Fruit fly (Drosophila melanogaster) whole organism, embryonic: Measurements from ENCODE around the gene CG6356.
A peak's percentile ranks its signal among the peaks of the same experiment; 100 is the strongest.

Source experiments
- Atf-2 ChIP-seq: fragments of 200-800 bp; sonication (Bioruptor generic); optimal IDR thresholded peaks from 2 replicates; lab custom pipeline; 2016; ENCODE audit warnings: missing biosample characterization, missing genetic modification characterization
- CG10274 ChIP-seq: fragments of 200-800 bp; sonication (Bioruptor generic); optimal IDR thresholded peaks from 3 replicates; lab custom pipeline; 2017; ENCODE audit warnings: missing biosample characterization, mild to moderate bottlenecking, missing genetic modification characterization
- CG10366 ChIP-seq: fragments of 200-800 bp; sonication (Bioruptor generic); IDR thresholded peaks from 2 replicates; pipeline ENCODE4 v1.3.6; 2022; ENCODE audit warnings: missing biosample characterization, missing genetic modification characterization
- CG10462 ChIP-seq: fragments of 200-800 bp; sonication (Bioruptor generic); optimal IDR thresholded peaks from 2 replicates; lab custom pipeline; 2016; ENCODE audit warnings: missing biosample characterization, missing genetic modification characterization
- CG10565 ChIP-seq: fragments of 200-800 bp; sonication (Bioruptor generic); optimal IDR thresholded peaks from 3 replicates; lab custom pipeline; 2016; ENCODE audit warnings: missing biosample characterization, mild to moderate bottlenecking, missing genetic modification characterization
- CG11398 ChIP-seq: fragments of 200-800 bp; sonication (Bioruptor generic); optimal IDR thresholded peaks from 2 replicates; lab custom pipeline; 2016; ENCODE audit warnings: missing biosample characterization, missing genetic modification characterization
- CG11696 ChIP-seq: fragments of 200-800 bp; sonication (Bioruptor generic); IDR thresholded peaks from 2 replicates; pipeline ENCODE4 v1.3.6; 2022; ENCODE audit warnings: missing biosample characterization, missing genetic modification characterization
- CG1233 ChIP-seq: fragments of 200-800 bp; sonication (Bioruptor generic); optimal IDR thresholded peaks from 4 replicates; lab custom pipeline; 2018; ENCODE audit warnings: missing biosample characterization, mild to moderate bottlenecking, missing genetic modification characterization
- CG13123 ChIP-seq: fragments of 200-800 bp; sonication (Bioruptor generic); optimal IDR thresholded peaks from 2 replicates; lab custom pipeline; 2016; ENCODE audit warnings: missing biosample characterization, missing genetic modification characterization
- CG14860 ChIP-seq: fragments of 200-800 bp; sonication (Bioruptor generic); IDR thresholded peaks from 3 replicates; pipeline ENCODE4 v1.3.6; 2022; ENCODE audit warnings: missing biosample characterization, missing genetic modification characterization; ENCODE audit not compliant: partially characterized antibody
- CG17612 ChIP-seq: fragments of 200-800 bp; sonication (Bioruptor generic); IDR thresholded peaks from 2 replicates; pipeline ENCODE4 v1.3.6; 2022; ENCODE audit warnings: missing biosample characterization, missing genetic modification characterization
- CG30020 ChIP-seq: fragments of 200-800 bp; optimal IDR thresholded peaks from 2 replicates; lab custom pipeline; 2019; ENCODE audit warnings: missing biosample characterization, mild to moderate bottlenecking, missing genetic modification characterization, moderate library complexity
- CG31365 ChIP-seq: fragments of 200-800 bp; sonication (Bioruptor generic); optimal IDR thresholded peaks from 2 replicates; lab custom pipeline; 2018; ENCODE audit warnings: missing biosample characterization, mild to moderate bottlenecking, missing genetic modification characterization
- CG31388 ChIP-seq: fragments of 200-800 bp; sonication (Bioruptor generic); optimal IDR thresholded peaks from 2 replicates; lab custom pipeline; 2016; ENCODE audit warnings: missing biosample characterization, missing genetic modification characterization
- CG3163 ChIP-seq: fragments of 200-800 bp; sonication (Bioruptor generic); optimal IDR thresholded peaks from 3 replicates; lab custom pipeline; 2016; ENCODE audit warnings: missing biosample characterization, missing genetic modification characterization
- CG32772 ChIP-seq: fragments of 200-800 bp; sonication (Bioruptor generic); IDR thresholded peaks from 2 replicates; pipeline ENCODE4 v1.3.6; 2022; ENCODE audit warnings: missing biosample characterization, missing genetic modification characterization
- CG3847 ChIP-seq: fragments of 200-800 bp; sonication (Bioruptor generic); IDR thresholded peaks from 2 replicates; pipeline ENCODE4 v1.3.6; 2022; ENCODE audit warnings: missing biosample characterization, missing genetic modification characterization
- CG4328 ChIP-seq: fragments of 200-800 bp; sonication (Bioruptor generic); optimal IDR thresholded peaks from 3 replicates; lab custom pipeline; 2017; ENCODE audit warnings: missing biosample characterization, missing genetic modification reagents, missing genetic modification characterization
- CG4360 ChIP-seq: fragments of 200-800 bp; sonication (Bioruptor generic); IDR thresholded peaks from 2 replicates; pipeline ENCODE4 v1.3.6; 2022; ENCODE audit warnings: missing biosample characterization, missing genetic modification characterization
- CG4820 ChIP-seq: fragments of 200-800 bp; sonication (Bioruptor generic); optimal IDR thresholded peaks from 3 replicates; lab custom pipeline; 2016; ENCODE audit warnings: missing biosample characterization, missing genetic modification characterization
- CG5245 ChIP-seq: fragments of 200-800 bp; sonication (Bioruptor generic); optimal IDR thresholded peaks from 3 replicates; lab custom pipeline; 2016; ENCODE audit warnings: missing biosample characterization, missing genetic modification characterization
- CG6254 ChIP-seq: fragments of 200-800 bp; sonication (Bioruptor generic); optimal IDR thresholded peaks from 3 replicates; lab custom pipeline; 2017; ENCODE audit warnings: mild to moderate bottlenecking, missing biosample characterization, missing genetic modification reagents, missing genetic modification characterization
- CG7928 ChIP-seq: fragments of 200-800 bp; sonication (Bioruptor generic); optimal IDR thresholded peaks from 2 replicates; lab custom pipeline; 2017; ENCODE audit warnings: missing biosample characterization, mild to moderate bottlenecking, missing genetic modification characterization
- CG9215 ChIP-seq: fragments of 200-800 bp; sonication (Bioruptor generic); IDR thresholded peaks from 2 replicates; pipeline ENCODE4 v1.3.6; 2022; ENCODE audit warnings: missing biosample characterization, missing genetic modification characterization
- Doc2 ChIP-seq: fragments of 200-800 bp; sonication (Bioruptor generic); IDR thresholded peaks from 2 replicates; pipeline ENCODE4 v1.3.6; 2022; ENCODE audit warnings: missing biosample characterization, missing genetic modification characterization
- Hr39 ChIP-seq: fragments of >200 bp; optimal IDR thresholded peaks from 2 replicates; lab custom pipeline; 2017
- Meics ChIP-seq: fragments of 200-800 bp; sonication (Bioruptor generic); optimal IDR thresholded peaks from 2 replicates; lab custom pipeline; 2017; ENCODE audit warnings: missing biosample characterization, mild to moderate bottlenecking, missing genetic modification characterization
- Mes4 ChIP-seq: fragments of 200-800 bp; sonication (Bioruptor generic); optimal IDR thresholded peaks from 2 replicates; lab custom pipeline; 2016; ENCODE audit warnings: missing biosample characterization, missing genetic modification characterization
- NFAT ChIP-seq: fragments of 200-800 bp; sonication (Bioruptor generic); IDR thresholded peaks from 2 replicates; pipeline ENCODE4 v1.3.6; 2022; ENCODE audit warnings: missing biosample characterization, missing genetic modification characterization
- Oli ChIP-seq: fragments of 200-800 bp; sonication (Bioruptor generic); optimal IDR thresholded peaks from 2 replicates; lab custom pipeline; 2018; ENCODE audit warnings: missing biosample characterization, mild to moderate bottlenecking, missing genetic modification characterization, moderate library complexity
- Side ChIP-seq: fragments of 200-800 bp; sonication (Bioruptor generic); optimal IDR thresholded peaks from 2 replicates; lab custom pipeline; 2016; ENCODE audit warnings: missing biosample characterization, missing genetic modification characterization
- Usf ChIP-seq: fragments of 200-800 bp; sonication (Bioruptor generic); optimal IDR thresholded peaks from 2 replicates; lab custom pipeline; 2017; ENCODE audit warnings: missing genotype, missing biosample characterization, missing genetic modification characterization
- chif ChIP-seq, 2 experiments: fragments of 200-800 bp; sonication (Bioruptor generic); optimal IDR thresholded peaks; 3 replicates each; lab custom pipeline; 2016; ENCODE audit warnings: missing biosample characterization in 2 of 2, missing genetic modification characterization in 2 of 2
- chm ChIP-seq: fragments of 200-800 bp; sonication (Bioruptor generic); IDR thresholded peaks from 2 replicates; pipeline ENCODE4 v1.3.6; 2022; ENCODE audit warnings: missing biosample characterization, missing genetic modification characterization
- dimm ChIP-seq: fragments of 200-800 bp; sonication (Bioruptor generic); IDR thresholded peaks from 2 replicates; pipeline ENCODE4 v1.3.6; 2022; ENCODE audit warnings: missing biosample characterization, missing genetic modification characterization
- dpn ChIP-seq, 2 experiments: fragments of 200-800 bp; sonication (Bioruptor generic); optimal IDR thresholded peaks; 3 replicates each; lab custom pipeline; 2016; ENCODE audit warnings: missing biosample characterization in 2 of 2, missing genetic modification characterization in 2 of 2
- exex ChIP-seq: fragments of 200-800 bp; sonication (Bioruptor generic); optimal IDR thresholded peaks from 4 replicates; lab custom pipeline; 2018; ENCODE audit warnings: missing biosample characterization, mild to moderate bottlenecking, missing genetic modification characterization, moderate library complexity
- ham ChIP-seq: fragments of 200-800 bp; sonication (Bioruptor generic); IDR thresholded peaks from 2 replicates; pipeline ENCODE4 v1.3.6; 2022; ENCODE audit warnings: missing biosample characterization, missing genetic modification characterization
- jumu ChIP-seq: fragments of 200-800 bp; sonication (Bioruptor generic); optimal IDR thresholded peaks from 3 replicates; lab custom pipeline; 2016; ENCODE audit warnings: missing biosample characterization, missing genetic modification characterization
- lmd ChIP-seq: fragments of 200-800 bp; sonication (Bioruptor generic); IDR thresholded peaks from 2 replicates; pipeline ENCODE4 v1.3.6; 2022; ENCODE audit warnings: missing biosample characterization, missing genetic modification characterization
- lola ChIP-seq, 3 experiments: fragments of >200 bp in 2 of 3; fragments of 200-800 bp in 1 of 3; sonication (Bioruptor generic) in 1 of 3; optimal IDR thresholded peaks; 2 replicates each; lab custom pipeline; 2017 to 2019; ENCODE audit warnings: missing biosample characterization in 3 of 3, missing genetic modification characterization in 3 of 3, mild to moderate bottlenecking in 1 of 3, moderate library complexity in 1 of 3
- nerfin-1 ChIP-seq: fragments of 200-800 bp; sonication (Bioruptor generic); optimal IDR thresholded peaks from 3 replicates; lab custom pipeline; 2019; ENCODE audit warnings: missing biosample characterization, mild to moderate bottlenecking, missing genetic modification characterization, moderate library complexity
- nmo ChIP-seq: fragments of 200-800 bp; sonication (Bioruptor generic); optimal IDR thresholded peaks from 2 replicates; lab custom pipeline; 2018; ENCODE audit warnings: missing biosample characterization, mild to moderate bottlenecking, missing genetic modification characterization, moderate library complexity
- pan ChIP-seq, 4 experiments: fragments of >200 bp in 3 of 4; fragments of 200-800 bp in 1 of 4; sonication (Bioruptor generic) in 1 of 4; optimal IDR thresholded peaks in 3 of 4; IDR thresholded peaks in 1 of 4; 2 replicates each; pipeline versions ENCODE4 v1.3.6 to Lab custom; 2017 to 2022; ENCODE audit warnings: missing biosample characterization in 2 of 4, missing genetic modification characterization in 2 of 4, mixed read lengths in 1 of 4
- repo ChIP-seq: fragments of 200-800 bp; sonication (Bioruptor generic); optimal IDR thresholded peaks from 2 replicates; lab custom pipeline; 2016; ENCODE audit warnings: missing biosample characterization, missing genetic modification characterization
- sisA ChIP-seq: fragments of 200-800 bp; sonication (Bioruptor generic); IDR thresholded peaks from 2 replicates; pipeline ENCODE4 v1.3.6; 2022; ENCODE audit warnings: missing biosample characterization, missing genetic modification characterization
- slbo ChIP-seq: fragments of 200-800 bp; sonication (Bioruptor generic); IDR thresholded peaks from 2 replicates; pipeline ENCODE4 v1.3.6; 2022; ENCODE audit warnings: missing biosample characterization, missing genetic modification characterization
- tup ChIP-seq: fragments of 200-800 bp; sonication (Bioruptor generic); optimal IDR thresholded peaks from 2 replicates; lab custom pipeline; 2016; ENCODE audit warnings: missing biosample characterization, mild to moderate bottlenecking, missing genetic modification characterization, moderate library complexity
- usp ChIP-seq: fragments of >200 bp; optimal IDR thresholded peaks from 2 replicates; lab custom pipeline; 2017; ENCODE audit warnings: missing biosample characterization, missing genetic modification characterization
- zfh1 ChIP-seq: fragments of 200-800 bp; sonication (Bioruptor generic); IDR thresholded peaks from 3 replicates; pipeline ENCODE4 v1.3.6; 2022; ENCODE audit warnings: missing biosample characterization, missing genetic modification characterization

The CG6356 gene

dm6 chr3R:24294784-24295555 is 11.2 kb downstream of the CG6356 start, which contains the start of gene crb:
Gene crb, plus strand, starts transcription at chr3R:24295078.
- TF ChIP-seq Atf-2 (GFP tag; lab: Kevin White, UChicago) (no peak), CG7928 (GFP tag; lab: Kevin White, UChicago) (no peak), CG10462 (GFP tag; lab: Kevin White, UChicago) (peak; percentile 0), CG14860 (GFP tag; lab: Robert Waterston, UW) (peak; percentile 38; the same call in 1 of the 3 replicates), usp (GFP tag; lab: Kevin White, UChicago) (no peak), CG10366 (GFP tag; lab: Robert Waterston, UW) (no peak; the same call in 1 of the 2 replicates), pan (optimal IDR thresholded peaks at IDR 0.05; lab: Kevin White, UChicago) (no peak), pan (GFP tag; optimal IDR thresholded peaks at IDR 0.05 in 1 of 2, IDR thresholded peaks at IDR 0.05 in 1 of 2) (peak in 1 of 2 experiments; percentile 44), lmd (GFP tag; lab: Robert Waterston, UW) (peak; percentile 37; the same call in 1 of the 2 replicates), exex (tag; lab: Kevin White, UChicago) (peak; percentile 23), Hr39 (lab: Kevin White, UChicago) (no peak), CG3847 (GFP tag; lab: Robert Waterston, UW) (peak; percentile 68), CG4820 (GFP tag; lab: Kevin White, UChicago) (peak; percentile 35), chif (GFP tag; optimal IDR thresholded peaks at IDR 0.05; lab: Kevin White, UChicago) (peak; percentile 14 to 32), chm (GFP tag; lab: Robert Waterston, UW) (peak; percentile 71), Meics (GFP tag; lab: Kevin White, UChicago) (peak; percentile 64), CG9215 (GFP tag; lab: Robert Waterston, UW) (0 out of 2 replicates have a peak, but pooled peaks have one; percentile 9), CG5245 (GFP tag; lab: Kevin White, UChicago) (no peak), jumu (GFP tag; lab: Kevin White, UChicago) (peak; percentile 18), Doc2 (GFP tag; lab: Robert Waterston, UW) (no peak), Mes4 (GFP tag; lab: Kevin White, UChicago) (peak; percentile 45), CG4328 (GFP tag; lab: Kevin White, UChicago) (peak; percentile 12), sisA (GFP tag; lab: Robert Waterston, UW) (no peak), CG31388 (no peak), CG11398 (GFP tag; lab: Kevin White, UChicago) (no peak), CG3163 (GFP tag; lab: Kevin White, UChicago) (peak; percentile 24), Usf (GFP tag; lab: Kevin White, UChicago) (no peak), nmo (GFP tag; lab: Kevin White, UChicago) (peak; percentile 58), ham (GFP tag; lab: Robert Waterston, UW) (no peak), CG6254 (GFP tag; lab: Kevin White, UChicago) (no peak), zfh1 (GFP tag; lab: Robert Waterston, UW) (peak; percentile 67; the same call in 2 of the 3 replicates), CG4360 (GFP tag; lab: Robert Waterston, UW) (peak; percentile 79), CG10565 (GFP tag; lab: Kevin White, UChicago) (no peak), NFAT (GFP tag; lab: Robert Waterston, UW) (peak; percentile 79), CG11696 (no peak), Oli (tag; lab: Kevin White, UChicago) (no peak), Side (peak; percentile 16), tup (GFP tag; lab: Kevin White, UChicago) (no peak), dimm (GFP tag; lab: Robert Waterston, UW) (no peak), slbo (GFP tag; lab: Robert Waterston, UW) (peak; percentile 64), CG10274 (GFP tag; lab: Kevin White, UChicago) (no peak), CG31365 (tag; lab: Kevin White, UChicago) (peak; percentile 11), repo (GFP tag; lab: Kevin White, UChicago) (peak; percentile 19), CG17612 (GFP tag; lab: Robert Waterston, UW) (no peak), CG32772 (GFP tag; lab: Robert Waterston, UW) (no peak), CG13123 (GFP tag; lab: Kevin White, UChicago) (peak; percentile 61), lola (GFP tag; optimal IDR thresholded peaks at IDR 0.05; lab: Kevin White, UChicago) (peak in 1 of 3 experiments; percentile 19), nerfin-1 (tag; lab: Kevin White, UChicago) (peak; percentile 46), CG1233 (GFP tag; lab: Kevin White, UChicago) (peak; percentile 50), dpn (GFP tag; optimal IDR thresholded peaks at IDR 0.05; lab: Kevin White, UChicago) (peak; percentile 46 to 64), CG30020 (tag; lab: Kevin White, UChicago) (peak; percentile 13)
